Comparison of ENCODE assay signal across 4 fruit fly cellular contexts in the genomic region with DNA sequence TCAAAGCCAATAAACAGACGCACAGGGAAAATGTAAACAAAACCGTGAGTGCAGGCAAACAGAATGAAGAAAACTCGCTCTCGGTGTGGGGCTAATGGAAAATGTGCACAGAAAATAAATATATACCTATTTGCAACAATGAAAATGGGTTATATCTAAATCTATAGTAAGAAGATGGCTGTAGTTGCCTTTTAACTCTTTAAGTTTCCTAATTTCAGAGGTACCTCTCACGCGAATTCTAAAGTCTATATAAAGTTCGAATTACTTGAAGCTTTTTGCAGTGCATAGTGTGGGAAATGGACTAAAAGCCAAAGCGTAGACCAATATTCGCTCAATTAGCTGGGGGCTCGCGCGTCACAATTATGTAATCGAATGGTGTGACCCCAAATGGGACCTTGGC.
TF ChIP-seq lines count a peak whose summit lies in the region.

No protein-coding gene starts in this region.

TF ChIP-seq in whole organism, adult, 20 proteins besides CTCF, POLR2A, EP300 and RAD21 (continued from another document):
- no peak for TF ChIP-seq Hr96 (GFP tag; optimal IDR thresholded peaks at IDR 0.05; lab: Kevin White, UChicago)
- no peak for TF ChIP-seq CG5204 (GFP tag; optimal IDR thresholded peaks at IDR 0.05; lab: Kevin White, UChicago)

TF ChIP-seq in whole organism, embryonic, 481 proteins besides CTCF, POLR2A, EP300 and RAD21 (continued from another document and continues in another):
- TF ChIP-seq CG8765 (GFP tag; IDR thresholded peaks at IDR 0.05; lab: Robert Waterston, UW) (peak; percentile 40; the same call in 1 of the 2 replicates), CG42726 (GFP tag; IDR thresholded peaks at IDR 0.05; lab: Robert Waterston, UW; ENCODE audit: partially characterized antibody) (no peak), ind (GFP tag; optimal IDR thresholded peaks at IDR 0.05; lab: Kevin White, UChicago) (peak; percentile 79), Doc3 (GFP tag; IDR thresholded peaks at IDR 0.05; lab: Robert Waterston, UW; ENCODE audit: partially characterized antibody) (no peak), CG34224 (GFP tag; IDR thresholded peaks at IDR 0.05; lab: Robert Waterston, UW; ENCODE audit: partially characterized antibody) (no peak), nom (GFP tag; optimal IDR thresholded peaks at IDR 0.05; lab: Kevin White, UChicago) (no peak), Deaf1 (tag; optimal IDR thresholded peaks at IDR 0.05; lab: Kevin White, UChicago) (no peak), hth (optimal IDR thresholded peaks at IDR 0.05; lab: Kevin White, UChicago) (no peak), slou (GFP tag; optimal IDR thresholded peaks at IDR 0.05; lab: Kevin White, UChicago) (peak; percentile 11), Lpt (GFP tag; optimal IDR thresholded peaks at IDR 0.05; lab: Kevin White, UChicago) (no peak), bigmax (GFP tag; optimal IDR thresholded peaks at IDR 0.05; lab: Kevin White, UChicago) (no peak), rib (GFP tag; IDR thresholded peaks at IDR 0.05; lab: Robert Waterston, UW) (peak; percentile 51; the same call in 1 of the 2 replicates), lola (GFP tag; optimal IDR thresholded peaks at IDR 0.05; lab: Kevin White, UChicago) (peak in 1 of 3 experiments; percentile 73), croc (GFP tag; conservative IDR thresholded peaks at IDR 0.05; lab: Robert Waterston, UW) (peak; percentile 74), sqz (GFP tag; optimal IDR thresholded peaks at IDR 0.05; lab: Kevin White, UChicago) (peak; percentile 64), Camta (GFP tag; optimal IDR thresholded peaks at IDR 0.05; lab: Kevin White, UChicago) (peak; percentile 77), Usf (GFP tag; optimal IDR thresholded peaks at IDR 0.05; lab: Kevin White, UChicago) (peak; percentile 14), CG15696 (tag; optimal IDR thresholded peaks at IDR 0.05; lab: Kevin White, UChicago) (peak; percentile 47), dysf (GFP tag; IDR thresholded peaks at IDR 0.05; lab: Robert Waterston, UW) (peak; percentile 90), lab (GFP tag; optimal IDR thresholded peaks at IDR 0.05; lab: Kevin White, UChicago) (peak; percentile 85), CG2120 (GFP tag; optimal IDR thresholded peaks at IDR 0.05; lab: Kevin White, UChicago) (peak; percentile 68), disco-r (GFP tag; optimal IDR thresholded peaks at IDR 0.05; lab: Kevin White, UChicago) (peak; percentile 35), CG9932 (GFP tag; IDR thresholded peaks at IDR 0.05; lab: Robert Waterston, UW) (peak; percentile 55), gsb (GFP tag; IDR thresholded peaks at IDR 0.05; lab: Robert Waterston, UW) (peak; percentile 67; the same call in 1 of the 2 replicates), Bdp1 (GFP tag; optimal IDR thresholded peaks at IDR 0.05; lab: Kevin White, UChicago) (peak; percentile 53), B-H2 (GFP tag; optimal IDR thresholded peaks at IDR 0.05; lab: Kevin White, UChicago) (no peak), org-1 (GFP tag; optimal IDR thresholded peaks at IDR 0.05; lab: Kevin White, UChicago) (peak; percentile 73), CG6683 (GFP tag; optimal IDR thresholded peaks at IDR 0.05; lab: Kevin White, UChicago) (peak; percentile 51), cwo (GFP tag; optimal IDR thresholded peaks at IDR 0.05; lab: Kevin White, UChicago) (peak; percentile 68), CG12155 (GFP tag; optimal IDR thresholded peaks at IDR 0.05; lab: Kevin White, UChicago) (peak; percentile 60), gt (GFP tag; IDR thresholded peaks at IDR 0.05; lab: Robert Waterston, UW) (no peak), MTF-1 (GFP tag; optimal IDR thresholded peaks at IDR 0.05; lab: Kevin White, UChicago; ENCODE audit: borderline replicate concordance) (peak; percentile 74), Hr51 (GFP tag; optimal IDR thresholded peaks at IDR 0.05; lab: Kevin White, UChicago) (peak; percentile 57 to 89), gce (GFP tag; IDR thresholded peaks at IDR 0.05; lab: Robert Waterston, UW) (peak; percentile 65; the same call in 2 of the 3 replicates), Ssrp (tag; optimal IDR thresholded peaks at IDR 0.05; lab: Kevin White, UChicago) (peak; percentile 86), CrebB (tag; optimal IDR thresholded peaks at IDR 0.05; lab: Kevin White, UChicago) (peak; percentile 26), B-H1 (GFP tag; IDR thresholded peaks at IDR 0.05; lab: Robert Waterston, UW) (peak; percentile 69), Chrac-16 (GFP tag; optimal IDR thresholded peaks at IDR 0.05; lab: Kevin White, UChicago) (peak; percentile 78), Oli (tag; optimal IDR thresholded peaks at IDR 0.05; lab: Kevin White, UChicago) (peak; percentile 88), CG1647 (GFP tag; optimal IDR thresholded peaks at IDR 0.05; lab: Kevin White, UChicago) (peak; percentile 48)

TF ChIP-seq in whole organism, prepupa, 60 proteins besides CTCF, POLR2A, EP300 and RAD21 (continued from another document):
- peak; percentile 14 for TF ChIP-seq Sox15 (GFP tag; optimal IDR thresholded peaks at IDR 0.05; lab: Kevin White, UChicago)
- peak; percentile 93 for TF ChIP-seq eg (GFP tag; IDR thresholded peaks at IDR 0.05; lab: Robert Waterston, UW)
- no peak for TF ChIP-seq Blimp-1 (GFP tag; optimal IDR thresholded peaks at IDR 0.05; lab: Kevin White, UChicago)
- TF ChIP-seq CG9139 (GFP tag; optimal IDR thresholded peaks at IDR 0.05; lab: Kevin White, UChicago), result no peak
- peak; percentile 73 for TF ChIP-seq CG10631 (GFP tag; optimal IDR thresholded peaks at IDR 0.05; lab: Kevin White, UChicago)
- TF ChIP-seq fd59A (GFP tag; optimal IDR thresholded peaks at IDR 0.05; lab: Kevin White, UChicago), result peak; percentile 20
- peak; percentile 88 for TF ChIP-seq Eip78C (GFP tag; lab: Kevin White, UChicago)
- TF ChIP-seq Ets21C (GFP tag; optimal IDR thresholded peaks at IDR 0.05; lab: Kevin White, UChicago), result no peak
- peak; percentile 83 for TF ChIP-seq CG4318 (GFP tag; optimal IDR thresholded peaks at IDR 0.05; lab: Kevin White, UChicago)
- TF ChIP-seq Lpt (GFP tag; optimal IDR thresholded peaks at IDR 0.05; lab: Kevin White, UChicago), result peak; percentile 85
- TF ChIP-seq fkh (GFP tag; optimal IDR thresholded peaks at IDR 0.05; lab: Kevin White, UChicago), result peak; percentile 57
- peak; percentile 33 for TF ChIP-seq CG3032 (tag; optimal IDR thresholded peaks at IDR 0.05; lab: Kevin White, UChicago)
- TF ChIP-seq Hr4 (GFP tag; optimal IDR thresholded peaks at IDR 0.05; lab: Kevin White, UChicago), result peak; percentile 91
- TF ChIP-seq OdsH (GFP tag; optimal IDR thresholded peaks at IDR 0.05; lab: Kevin White, UChicago), result peak; percentile 76
- TF ChIP-seq dsx (GFP tag; optimal IDR thresholded peaks at IDR 0.05; lab: Kevin White, UChicago; ENCODE audit: poor library complexity, severe bottlenecking), result no peak
- TF ChIP-seq CG11762 (GFP tag; optimal IDR thresholded peaks at IDR 0.05; lab: Kevin White, UChicago; ENCODE audit: insufficient read depth), result peak; percentile 56
- TF ChIP-seq esn (GFP tag; optimal IDR thresholded peaks at IDR 0.05; lab: Kevin White, UChicago), result no peak
- TF ChIP-seq net (GFP tag; optimal IDR thresholded peaks at IDR 0.05; lab: Kevin White, UChicago), result peak; percentile 80
- peak; percentile 90 for TF ChIP-seq CG6276 (GFP tag; optimal IDR thresholded peaks at IDR 0.05; lab: Kevin White, UChicago)
- TF ChIP-seq CG15336 (GFP tag; IDR thresholded peaks at IDR 0.05; lab: Robert Waterston, UW), result peak; percentile 94
- peak; percentile 77 for TF ChIP-seq achi (GFP tag; optimal IDR thresholded peaks at IDR 0.05; lab: Kevin White, UChicago)
- TF ChIP-seq CG6792 (GFP tag; optimal IDR thresholded peaks at IDR 0.05; lab: Kevin White, UChicago), result peak; percentile 39
- TF ChIP-seq CG8119 (GFP tag; IDR thresholded peaks at IDR 0.05; lab: Robert Waterston, UW), result peak; percentile 92
- no peak for TF ChIP-seq CG6808 (GFP tag; optimal IDR thresholded peaks at IDR 0.05; lab: Kevin White, UChicago)
- peak; percentile 89 for TF ChIP-seq CG11294 (GFP tag; IDR thresholded peaks at IDR 0.05; lab: Robert Waterston, UW)
- TF ChIP-seq CG3919 (GFP tag; optimal IDR thresholded peaks at IDR 0.05; lab: Kevin White, UChicago), result peak; percentile 77
- TF ChIP-seq CG32006 (GFP tag; optimal IDR thresholded peaks at IDR 0.05; lab: Kevin White, UChicago), result peak; percentile 93
- peak; percentile 26 for TF ChIP-seq CG10669 (GFP tag; optimal IDR thresholded peaks at IDR 0.05; lab: Kevin White, UChicago)
- TF ChIP-seq Hr38 (GFP tag; optimal IDR thresholded peaks at IDR 0.05; lab: Kevin White, UChicago), result no peak
- TF ChIP-seq Smox (GFP tag; optimal IDR thresholded peaks at IDR 0.05; lab: Kevin White, UChicago), result no peak
- peak; percentile 84 for TF ChIP-seq CG6163 (GFP tag; IDR thresholded peaks at IDR 0.05; lab: Robert Waterston, UW)
- no peak for TF ChIP-seq ss (GFP tag; optimal IDR thresholded peaks at IDR 0.05; lab: Kevin White, UChicago)
- TF ChIP-seq CG8632 (GFP tag; optimal IDR thresholded peaks at IDR 0.05; lab: Kevin White, UChicago), result peak; percentile 37
- TF ChIP-seq lz (GFP tag; optimal IDR thresholded peaks at IDR 0.05; lab: Kevin White, UChicago), result peak; percentile 2
- no peak for TF ChIP-seq svp (GFP tag; lab: Kevin White, UChicago)
- TF ChIP-seq CG7368 (GFP tag; optimal IDR thresholded peaks at IDR 0.05; lab: Kevin White, UChicago), result peak; percentile 44
- TF ChIP-seq CG8319 (GFP tag; optimal IDR thresholded peaks at IDR 0.05; lab: Kevin White, UChicago), result peak; percentile 36
- TF ChIP-seq Sox102F (GFP tag; optimal IDR thresholded peaks at IDR 0.05; lab: Kevin White, UChicago), result no peak
- TF ChIP-seq pdm3 (GFP tag; optimal IDR thresholded peaks at IDR 0.05; lab: Kevin White, UChicago), result peak; percentile 74
- TF ChIP-seq Gug (GFP tag; IDR thresholded peaks at IDR 0.05; lab: Robert Waterston, UW), result peak; percentile 88
- TF ChIP-seq Eip75B (GFP tag; optimal IDR thresholded peaks at IDR 0.05; lab: Kevin White, UChicago), result peak; percentile 49
- peak; percentile 27 for TF ChIP-seq Hr39 (GFP tag; optimal IDR thresholded peaks at IDR 0.05; lab: Kevin White, UChicago)

TF ChIP-seq in whole organism, pupa, 21 proteins besides CTCF, POLR2A, EP300 and RAD21 (continued from another document):
- TF ChIP-seq CG14655 (GFP tag; optimal IDR thresholded peaks at IDR 0.05; lab: Kevin White, UChicago), result peak; percentile 88
